Worm (Caenorhabditis elegans) whole organism, young adult: ENCODE measurements around the gene R148.5.

Experiments used
- B0035.1 ChIP-seq: sonication (generic microtip); optimal IDR thresholded peaks from 2 replicates; lab custom pipeline; 2016; ENCODE audit warnings: missing genetic modification characterization, mild to moderate bottlenecking, missing compliant biosample characterization, missing genotype, missing genetic modification reagents
- B0336.3 ChIP-seq: fragments of 200-800 bp; sonication (Bioruptor generic); IDR thresholded peaks from 2 replicates; pipeline ENCODE4 v1.3.6; 2022; ENCODE audit warnings: missing genetic modification characterization, missing compliant biosample characterization
- C06A6.2 ChIP-seq: fragments of 200-800 bp; sonication (Bioruptor generic); conservative IDR thresholded peaks from 2 replicates; pipeline ENCODE4 v1.3.6; 2022; ENCODE audit warnings: missing genetic modification characterization, missing compliant biosample characterization
- D2030.7 ChIP-seq: fragments of 200-800 bp; sonication (Bioruptor generic); IDR thresholded peaks from 2 replicates; pipeline ENCODE4 v1.3.6; 2022; ENCODE audit warnings: missing genetic modification reagents, missing genetic modification characterization, missing compliant biosample characterization
- F49E8.2 ChIP-seq: sonication (generic microtip); optimal IDR thresholded peaks from 3 replicates; lab custom pipeline; 2017; ENCODE audit warnings: missing genetic modification characterization, mild to moderate bottlenecking, missing compliant biosample characterization, antibody characterized with exemption, moderate library complexity; ENCODE audit not compliant: insufficient read depth
- K12H6.12 ChIP-seq: fragments of 200-800 bp; sonication (Bioruptor generic); optimal IDR thresholded peaks from 2 replicates; lab custom pipeline; 2018; ENCODE audit warnings: mild to moderate bottlenecking, missing genetic modification characterization, missing compliant biosample characterization
- T26A5.8 ChIP-seq: sonication (generic microtip); optimal IDR thresholded peaks from 2 replicates; lab custom pipeline; 2016; ENCODE audit warnings: missing genetic modification characterization, missing compliant biosample characterization
- Y53G8AR.9 ChIP-seq: fragments of 200-800 bp; sonication (Bioruptor generic); conservative IDR thresholded peaks from 2 replicates; pipeline ENCODE4 v1.3.6; 2022; ENCODE audit warnings: missing genetic modification reagents, missing genetic modification characterization, missing compliant biosample characterization
- Y79H2A.3 ChIP-seq: fragments of 200-800 bp; sonication (Bioruptor generic); conservative IDR thresholded peaks from 2 replicates; pipeline ENCODE4 v1.3.6; 2022; ENCODE audit warnings: missing genetic modification reagents, missing genetic modification characterization, missing compliant biosample characterization
- ama-1 ChIP-seq, 3 experiments: fragments of 150-350 bp in 1 of 3; sonication (generic microtip) in 2 of 3; optimal IDR thresholded peaks; 2 replicates each; lab custom pipeline; 2014 to 2018; ENCODE audit warnings: missing biosample characterization in 2 of 3, missing genetic modification characterization in 2 of 3, missing genetic modification reagents in 2 of 3
- aptf-2 ChIP-seq: fragments of 200-800 bp; sonication (Bioruptor generic); conservative IDR thresholded peaks from 2 replicates; pipeline ENCODE4 v1.3.6; 2022; ENCODE audit warnings: missing genetic modification reagents, missing genetic modification characterization, missing compliant biosample characterization
- atf-7 ChIP-seq: sonication (generic microtip); optimal IDR thresholded peaks from 2 replicates; lab custom pipeline; 2017; ENCODE audit warnings: mild to moderate bottlenecking, missing genetic modification characterization, missing compliant biosample characterization
- athp-1 ChIP-seq: sonication (generic microtip); optimal IDR thresholded peaks from 2 replicates; lab custom pipeline; 2017; ENCODE audit warnings: mild to moderate bottlenecking, missing genetic modification characterization, missing compliant biosample characterization
- attf-6 ChIP-seq: fragments of 200-800 bp; sonication (Bioruptor generic); IDR thresholded peaks from 2 replicates; pipeline ENCODE4 v1.3.6; 2022; ENCODE audit warnings: missing genetic modification reagents, missing genetic modification characterization, missing compliant biosample characterization
- cebp-1 ChIP-seq, 2 experiments: fragments of 200-800 bp in 1 of 2; sonication (Bioruptor generic) in 1 of 2; sonication (generic microtip) in 1 of 2; IDR thresholded peaks in 1 of 2; optimal IDR thresholded peaks in 1 of 2; 2 replicates each; pipeline versions ENCODE4 v1.3.6 to Lab custom; 2017 to 2022; ENCODE audit warnings: missing compliant biosample characterization in 2 of 2, missing genetic modification characterization in 2 of 2, mild to moderate bottlenecking in 1 of 2, missing genetic modification reagents in 1 of 2, moderate library complexity in 1 of 2
- ceh-91 ChIP-seq: fragments of 200-800 bp; sonication (Bioruptor generic); IDR thresholded peaks from 2 replicates; pipeline ENCODE4 v1.3.6; 2022; ENCODE audit warnings: missing genetic modification reagents, missing genetic modification characterization, missing compliant biosample characterization
- chd-7 ChIP-seq: sonication (generic microtip); optimal IDR thresholded peaks from 2 replicates; lab custom pipeline; 2016; ENCODE audit warnings: mild to moderate bottlenecking, missing genetic modification characterization, moderate library complexity, missing compliant biosample characterization
- dox-1 ChIP-seq: fragments of 200-800 bp; sonication (Bioruptor generic); IDR thresholded peaks from 2 replicates; pipeline ENCODE4 v1.3.6; 2022; ENCODE audit warnings: missing genetic modification reagents, missing genetic modification characterization, missing compliant biosample characterization
- egl-44 ChIP-seq: fragments of 200-800 bp; sonication (Bioruptor generic); IDR thresholded peaks from 2 replicates; pipeline ENCODE4 v1.3.6; 2022; ENCODE audit warnings: missing genetic modification reagents, missing genetic modification characterization, missing compliant biosample characterization
- gei-17 ChIP-seq: fragments of 200-800 bp; sonication (Bioruptor generic); optimal IDR thresholded peaks from 2 replicates; lab custom pipeline; 2018; ENCODE audit warnings: mild to moderate bottlenecking, missing genetic modification characterization, missing compliant biosample characterization
- hmg-1.2 ChIP-seq: fragments of 200-800 bp; sonication (Bioruptor generic); IDR thresholded peaks from 2 replicates; pipeline ENCODE4 v1.3.6; 2022; ENCODE audit warnings: missing genetic modification reagents, missing genetic modification characterization, missing compliant biosample characterization
- hmg-20 ChIP-seq: fragments of 200-800 bp; sonication (Bioruptor generic); IDR thresholded peaks from 2 replicates; pipeline ENCODE4 v1.3.6; 2022; ENCODE audit warnings: missing genetic modification reagents, missing genetic modification characterization, missing compliant biosample characterization
- lag-1 ChIP-seq: fragments of 200-800 bp; sonication (Bioruptor generic); IDR thresholded peaks from 2 replicates; pipeline ENCODE4 v1.3.6; 2022; ENCODE audit warnings: missing genetic modification reagents, missing genetic modification characterization, missing compliant biosample characterization
- let-526 ChIP-seq: fragments of 200-800 bp; sonication (Bioruptor generic); IDR thresholded peaks from 2 replicates; pipeline ENCODE4 v1.3.6; 2022; ENCODE audit warnings: missing genetic modification reagents, missing genetic modification characterization, missing compliant biosample characterization
- lin-26 ChIP-seq: fragments of 200-800 bp; sonication (Bioruptor generic); IDR thresholded peaks from 2 replicates; pipeline ENCODE4 v1.3.6; 2022; ENCODE audit warnings: missing genetic modification reagents, missing genetic modification characterization, missing compliant biosample characterization
- lin-54 ChIP-seq: fragments of 200-800 bp; sonication (Bioruptor generic); optimal IDR thresholded peaks from 2 replicates; lab custom pipeline; 2018; ENCODE audit warnings: mild to moderate bottlenecking, missing genetic modification characterization, missing compliant biosample characterization
- lsl-1 ChIP-seq: fragments of 200-800 bp; sonication (Bioruptor generic); optimal IDR thresholded peaks from 2 replicates; lab custom pipeline; 2018; ENCODE audit warnings: mild to moderate bottlenecking, missing genetic modification characterization, moderate library complexity, missing compliant biosample characterization
- lsy-27 ChIP-seq: sonication (generic microtip); optimal IDR thresholded peaks from 2 replicates; lab custom pipeline; 2017; ENCODE audit warnings: missing genetic modification characterization, mild to moderate bottlenecking, missing compliant biosample characterization, antibody characterized with exemption, missing genotype, borderline replicate concordance; ENCODE audit not compliant: insufficient read depth
- madf-6 ChIP-seq: fragments of 200-800 bp; sonication (Bioruptor generic); IDR thresholded peaks from 2 replicates; pipeline ENCODE4 v1.3.6; 2022; ENCODE audit warnings: missing genetic modification reagents, missing genetic modification characterization, missing compliant biosample characterization
- nhr-80 ChIP-seq: sonication (generic microtip); optimal IDR thresholded peaks from 2 replicates; lab custom pipeline; 2016; ENCODE audit warnings: missing genetic modification characterization, missing compliant biosample characterization
- rpc-1 ChIP-seq, 2 experiments: fragments of 150-350 bp in 1 of 2; sonication (generic microtip) in 1 of 2; optimal IDR thresholded peaks; 2 replicates each; lab custom pipeline; 2014 to 2018; ENCODE audit warnings: missing biosample characterization in 1 of 2, missing genetic modification characterization in 1 of 2, missing genetic modification reagents in 1 of 2, missing genotype in 1 of 2
- snpc-1.3 ChIP-seq: sonication (generic microtip); optimal IDR thresholded peaks from 2 replicates; lab custom pipeline; 2017; ENCODE audit warnings: missing genetic modification characterization, mild to moderate bottlenecking, missing compliant biosample characterization, antibody characterized with exemption, moderate library complexity, missing genotype, missing genetic modification reagents; ENCODE audit not compliant: insufficient read depth
- somi-1 ChIP-seq: fragments of 200-800 bp; sonication (Bioruptor generic); optimal IDR thresholded peaks from 2 replicates; lab custom pipeline; 2018; ENCODE audit warnings: mild to moderate bottlenecking, missing genetic modification characterization, missing compliant biosample characterization
- tbx-9 ChIP-seq: sonication (generic microtip); optimal IDR thresholded peaks from 2 replicates; lab custom pipeline; 2016; ENCODE audit warnings: borderline replicate concordance, missing genetic modification characterization, inconsistent platforms, missing compliant biosample characterization
- ztf-25 ChIP-seq: fragments of 200-800 bp; sonication (Bioruptor generic); IDR thresholded peaks from 2 replicates; pipeline ENCODE4 v1.3.6; 2022; ENCODE audit warnings: missing genetic modification reagents, missing genetic modification characterization, missing compliant biosample characterization
- ztf-28 ChIP-seq: fragments of 200-800 bp; sonication (Bioruptor generic); IDR thresholded peaks from 2 replicates; pipeline ENCODE4 v1.3.6; 2022; ENCODE audit warnings: missing genetic modification reagents, missing genetic modification characterization, missing compliant biosample characterization
- ztf-3 ChIP-seq: fragments of 200-800 bp; sonication (Bioruptor generic); optimal IDR thresholded peaks from 2 replicates; lab custom pipeline; 2018; ENCODE audit warnings: mild to moderate bottlenecking, missing genetic modification characterization, missing compliant biosample characterization
- ztf-6 ChIP-seq: fragments of 200-800 bp; sonication (Bioruptor generic); IDR thresholded peaks from 2 replicates; pipeline ENCODE4 v1.3.6; 2022; ENCODE audit warnings: missing genetic modification reagents, missing genetic modification characterization, missing compliant biosample characterization

R148.5 gene

ce11 chrIII:3165309-3165708, at the start of gene R148.5:
Gene R148.5 (plus strand): TSS chrIII:3165639.
- TF ChIP-seq attf-6 (GFP tag; lab: Robert Waterston, UW): no peak
- no peak for TF ChIP-seq rpc-1 (optimal IDR thresholded peaks at IDR 0.05; lab: Kevin White, UChicago)
- TF ChIP-seq rpc-1 (tag; optimal IDR thresholded peaks at IDR 0.05; lab: Kevin White, UChicago): no peak
- TF ChIP-seq cebp-1 (GFP tag; IDR thresholded peaks at IDR 0.05; lab: Robert Waterston, UW): no peak
- no peak for TF ChIP-seq cebp-1 (tag; optimal IDR thresholded peaks at IDR 0.05; lab: Kevin White, UChicago)
- no peak for TF ChIP-seq ztf-28 (GFP tag; lab: Robert Waterston, UW)
- no peak for TF ChIP-seq lsy-27 (tag; lab: Kevin White, UChicago)
- TF ChIP-seq ztf-3 (GFP tag; lab: Kevin White, UChicago): no peak
- TF ChIP-seq Y53G8AR.9 (GFP tag; lab: Robert Waterston, UW): no peak
- TF ChIP-seq aptf-2 (GFP tag; lab: Robert Waterston, UW): no peak
- no peak for TF ChIP-seq D2030.7 (GFP tag; lab: Robert Waterston, UW)
- TF ChIP-seq egl-44 (GFP tag; lab: Robert Waterston, UW): no peak
- no peak for TF ChIP-seq lag-1 (GFP tag; lab: Robert Waterston, UW)
- TF ChIP-seq snpc-1.3 (tag; lab: Kevin White, UChicago): no peak
- TF ChIP-seq ceh-91 (GFP tag; lab: Robert Waterston, UW): no peak
- no peak for TF ChIP-seq hmg-20 (GFP tag; lab: Robert Waterston, UW)
- TF ChIP-seq Y79H2A.3 (GFP tag; lab: Robert Waterston, UW): no peak
- TF ChIP-seq ztf-6 (GFP tag; lab: Robert Waterston, UW): no peak
- TF ChIP-seq atf-7 (tag; lab: Kevin White, UChicago): no peak
- TF ChIP-seq T26A5.8 (tag; lab: Kevin White, UChicago): no peak
- no peak for TF ChIP-seq ama-1 (optimal IDR thresholded peaks at IDR 0.05; lab: Kevin White, UChicago)
- TF ChIP-seq ama-1 (GFP tag; optimal IDR thresholded peaks at IDR 0.05; lab: Kevin White, UChicago): no peak
- TF ChIP-seq, all 124 proteins: peak for 0

- no peak for TF ChIP-seq lsl-1 (GFP tag; lab: Kevin White, UChicago)
- TF ChIP-seq tbx-9 (tag; lab: Kevin White, UChicago): no peak
- TF ChIP-seq nhr-80 (tag; lab: Kevin White, UChicago): peak; percentile 91
- TF ChIP-seq atf-7 (tag; lab: Kevin White, UChicago): peak; percentile 23
- TF ChIP-seq B0035.1 (tag; lab: Kevin White, UChicago): no peak
- no peak for TF ChIP-seq ceh-91 (GFP tag; lab: Robert Waterston, UW)
- no peak for TF ChIP-seq B0336.3 (GFP tag; lab: Robert Waterston, UW)
- no peak for TF ChIP-seq F49E8.2
- no peak; the same call in 1 of the 2 replicates for TF ChIP-seq dox-1
- TF ChIP-seq chd-7 (tag; lab: Kevin White, UChicago): no peak
- TF ChIP-seq madf-6 (GFP tag; lab: Robert Waterston, UW): no peak
- no peak for TF ChIP-seq cebp-1 (GFP tag; IDR thresholded peaks at IDR 0.05; lab: Robert Waterston, UW)
- peak; percentile 15 for TF ChIP-seq cebp-1 (tag; optimal IDR thresholded peaks at IDR 0.05; lab: Kevin White, UChicago)
- no peak for TF ChIP-seq let-526 (GFP tag; lab: Robert Waterston, UW)
- no peak for TF ChIP-seq K12H6.12 (tag; lab: Kevin White, UChicago)
- no peak for TF ChIP-seq T26A5.8 (tag; lab: Kevin White, UChicago)
- TF ChIP-seq C06A6.2 (GFP tag; lab: Robert Waterston, UW): no peak
- no peak for TF ChIP-seq lin-26 (GFP tag; lab: Robert Waterston, UW)
- TF ChIP-seq hmg-1.2 (GFP tag; lab: Robert Waterston, UW): no peak
- TF ChIP-seq lin-54 (GFP tag; lab: Kevin White, UChicago): no peak
- TF ChIP-seq gei-17 (GFP tag; lab: Kevin White, UChicago): no peak
- no peak for TF ChIP-seq somi-1
- no peak for TF ChIP-seq ztf-25 (GFP tag; lab: Robert Waterston, UW)
- no peak for TF ChIP-seq athp-1
Observed at ce11 chrIII:3116969-3117368, 48.5 kb upstream of the R148.5 start.
